Fruit fly (Drosophila melanogaster): Measurements from ENCODE around the gene CG32176.

DNA sequence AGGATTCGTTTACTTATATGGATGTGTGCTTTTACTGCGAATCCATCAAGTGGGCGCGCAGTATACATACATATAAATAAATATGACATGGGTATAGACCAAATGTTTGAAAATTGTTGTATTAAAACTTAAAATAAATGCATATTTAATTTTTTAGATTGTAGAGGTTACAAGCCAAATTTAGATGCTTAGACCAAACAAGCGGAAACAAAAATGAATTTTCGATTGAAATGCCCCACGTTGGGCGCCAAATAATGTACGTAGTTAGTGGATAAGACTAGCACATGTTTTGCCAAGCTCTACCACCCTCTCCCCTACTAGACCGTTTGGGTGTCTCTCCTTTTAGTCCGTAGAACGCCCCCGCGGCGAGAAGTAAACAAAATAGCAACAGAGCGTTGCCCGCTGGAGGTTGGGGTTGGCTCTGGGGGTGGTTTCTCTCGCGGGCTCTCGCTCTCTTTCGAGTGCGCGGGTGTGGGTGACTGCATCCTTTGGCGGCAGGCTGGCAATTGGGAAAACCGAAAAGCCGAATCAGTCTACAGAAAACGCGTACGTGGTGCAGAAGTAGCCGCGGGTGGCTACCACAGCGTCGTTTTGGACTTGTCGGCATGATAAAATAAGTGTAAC, 5.3 kb downstream of the CG32176 start, which contains the start of gene CG18265:
- TF ChIP-seq Ets21C (GFP tag; optimal IDR thresholded peaks at IDR 0.05) (no peak), Hr4 (GFP tag; optimal IDR thresholded peaks at IDR 0.05) (no peak), Gug (GFP tag; IDR thresholded peaks at IDR 0.05) (no peak), dsx (GFP tag; optimal IDR thresholded peaks at IDR 0.05; ENCODE audit: poor library complexity, severe bottlenecking) (no peak), CG3919 (GFP tag; optimal IDR thresholded peaks at IDR 0.05) (no peak), CG11762 (GFP tag; optimal IDR thresholded peaks at IDR 0.05; ENCODE audit: insufficient read depth) (no peak), eg (GFP tag; IDR thresholded peaks at IDR 0.05) (no peak), spab (GFP tag; optimal IDR thresholded peaks at IDR 0.05) (no peak)
